Fruit fly (Drosophila melanogaster): ENCODE data around the gene CG3527.

Gene CG3527

DNA sequence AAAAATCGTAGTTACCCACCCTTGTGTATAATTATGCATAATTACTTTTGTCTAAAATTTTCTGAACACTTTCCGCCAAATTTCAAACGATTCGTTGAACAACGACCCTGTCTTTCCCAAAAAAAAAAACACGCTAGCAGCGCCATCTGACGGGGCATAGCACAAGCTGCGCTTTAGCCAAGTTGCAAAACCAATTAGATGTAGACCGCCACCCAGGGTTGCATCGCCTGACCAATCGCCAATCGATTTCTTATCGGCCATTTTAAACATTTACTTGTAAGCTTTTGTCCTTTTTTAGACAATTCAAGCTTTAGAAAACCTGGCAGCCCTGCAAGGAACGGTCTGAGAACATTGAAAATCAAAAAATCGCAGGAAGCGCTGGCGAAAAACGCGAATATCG lies 21.9 kb upstream of the CG3527 start, which contains the start of gene CG3556 (continued):
- TF ChIP-seq disco-r (GFP tag; optimal IDR thresholded peaks at IDR 0.05) = peak; percentile 10
- TF ChIP-seq fd64A (GFP tag; optimal IDR thresholded peaks at IDR 0.05) = no peak
- TF ChIP-seq CG12744 (GFP tag; optimal IDR thresholded peaks at IDR 0.05) = no peak
- TF ChIP-seq CG33557 (GFP tag; optimal IDR thresholded peaks at IDR 0.05) = no peak
- TF ChIP-seq CG12769 (tag; optimal IDR thresholded peaks at IDR 0.05) = no peak
- no peak for TF ChIP-seq CG31441 (GFP tag; IDR thresholded peaks at IDR 0.05)
- no peak for TF ChIP-seq twi (tag; optimal IDR thresholded peaks at IDR 0.05)
- peak; percentile 37 for TF ChIP-seq CG3163 (GFP tag; optimal IDR thresholded peaks at IDR 0.05)
- TF ChIP-seq TFAM (GFP tag; optimal IDR thresholded peaks at IDR 0.05) = no peak
- TF ChIP-seq Bteb2 (GFP tag; optimal IDR thresholded peaks at IDR 0.05) = no peak
- peak; percentile 66; the same call in 2 of the 3 replicates for TF ChIP-seq H15 (GFP tag; IDR thresholded peaks at IDR 0.05)
- peak; percentile 69 for TF ChIP-seq onecut (GFP tag; IDR thresholded peaks at IDR 0.05)
- TF ChIP-seq stwl (tag; optimal IDR thresholded peaks at IDR 0.05) = peak; percentile 92
- no peak for TF ChIP-seq HHEX (GFP tag; optimal IDR thresholded peaks at IDR 0.05)
- peak; percentile 15 for TF ChIP-seq az2 (GFP tag; optimal IDR thresholded peaks at IDR 0.05)
- TF ChIP-seq Elba2 (GFP tag; optimal IDR thresholded peaks at IDR 0.05) = no peak
- peak; percentile 33 for TF ChIP-seq CG4854 (GFP tag; optimal IDR thresholded peaks at IDR 0.05)
- peak; percentile 85 for TF ChIP-seq phol (tag; optimal IDR thresholded peaks at IDR 0.05)
- no peak for TF ChIP-seq Adf1 (GFP tag; IDR thresholded peaks at IDR 0.05)
- peak; percentile 52 for TF ChIP-seq ssp (GFP tag; IDR thresholded peaks at IDR 0.05)
- TF ChIP-seq pzg (GFP tag; optimal IDR thresholded peaks at IDR 0.05) = peak; percentile 87
- peak; percentile 60 for TF ChIP-seq CG3847 (GFP tag; IDR thresholded peaks at IDR 0.05)
- peak; percentile 37 to 42 for TF ChIP-seq dpn (GFP tag; optimal IDR thresholded peaks at IDR 0.05)
- TF ChIP-seq CG34224 (GFP tag; IDR thresholded peaks at IDR 0.05; ENCODE audit: partially characterized antibody) = peak; percentile 65; the same call in 2 of the 3 replicates
- no peak for TF ChIP-seq Hmx (GFP tag; optimal IDR thresholded peaks at IDR 0.05)
- no peak for TF ChIP-seq Neu2 (GFP tag; optimal IDR thresholded peaks at IDR 0.05; ENCODE audit: borderline replicate concordance)
- no peak for TF ChIP-seq trh (GFP tag; optimal IDR thresholded peaks at IDR 0.05)
- TF ChIP-seq org-1 (GFP tag; optimal IDR thresholded peaks at IDR 0.05) = peak; percentile 7
- TF ChIP-seq CG2199 (GFP tag; IDR thresholded peaks at IDR 0.05) = no peak
- peak; percentile 66 for TF ChIP-seq CG14441 (GFP tag; IDR thresholded peaks at IDR 0.05)
- no peak for TF ChIP-seq CG12104 (GFP tag; optimal IDR thresholded peaks at IDR 0.05)
- TF ChIP-seq ttk (GFP tag; IDR thresholded peaks at IDR 0.05) = peak; percentile 47; the same call in 1 of the 2 replicates
- no peak for TF ChIP-seq crc (GFP tag; optimal IDR thresholded peaks at IDR 0.05)
- TF ChIP-seq CG30403 (GFP tag; optimal IDR thresholded peaks at IDR 0.05) = peak; percentile 49
- peak; percentile 11; the same call in 1 of the 2 replicates for TF ChIP-seq CG4360 (GFP tag; IDR thresholded peaks at IDR 0.05)
- 0 out of 2 replicates have a peak, but pooled peaks have one; percentile 10 for TF ChIP-seq stc (GFP tag; IDR thresholded peaks at IDR 0.05)
- no peak for TF ChIP-seq dan (GFP tag; IDR thresholded peaks at IDR 0.05)
- peak; percentile 35; the same call in 1 of the 2 replicates for TF ChIP-seq CG42726 (GFP tag; IDR thresholded peaks at IDR 0.05; ENCODE audit: partially characterized antibody)
- TF ChIP-seq knrl (GFP tag; IDR thresholded peaks at IDR 0.05; ENCODE audit: partially characterized antibody) = peak; percentile 58
- no peak for TF ChIP-seq Jarid2 (GFP tag; optimal IDR thresholded peaks at IDR 0.05)
- TF ChIP-seq CG7271 (tag; optimal IDR thresholded peaks at IDR 0.05) = no peak
- TF ChIP-seq sim (GFP tag; IDR thresholded peaks at IDR 0.05) = no peak
- no peak for TF ChIP-seq ATbp (GFP tag; optimal IDR thresholded peaks at IDR 0.05)
- peak; percentile 46 for TF ChIP-seq pho (GFP tag; optimal IDR thresholded peaks at IDR 0.05)
- TF ChIP-seq CG7839 (tag; optimal IDR thresholded peaks at IDR 0.05) = no peak
- peak; percentile 40 for TF ChIP-seq CG4282 (GFP tag; optimal IDR thresholded peaks at IDR 0.05)
- TF ChIP-seq CG15601 (tag; optimal IDR thresholded peaks at IDR 0.05) = peak; percentile 49
- no peak for TF ChIP-seq CG5245 (GFP tag; optimal IDR thresholded peaks at IDR 0.05)
- TF ChIP-seq bowl (GFP tag; IDR thresholded peaks at IDR 0.05) = no peak
- peak; percentile 76 for TF ChIP-seq nerfin-2 (GFP tag; IDR thresholded peaks at IDR 0.05; ENCODE audit: partially characterized antibody)
- peak; percentile 17 for TF ChIP-seq jumu (GFP tag; optimal IDR thresholded peaks at IDR 0.05)
